Worm (Caenorhabditis elegans): ENCODE results near the gene F41E6.12.

F41E6.12 gene

DNA sequence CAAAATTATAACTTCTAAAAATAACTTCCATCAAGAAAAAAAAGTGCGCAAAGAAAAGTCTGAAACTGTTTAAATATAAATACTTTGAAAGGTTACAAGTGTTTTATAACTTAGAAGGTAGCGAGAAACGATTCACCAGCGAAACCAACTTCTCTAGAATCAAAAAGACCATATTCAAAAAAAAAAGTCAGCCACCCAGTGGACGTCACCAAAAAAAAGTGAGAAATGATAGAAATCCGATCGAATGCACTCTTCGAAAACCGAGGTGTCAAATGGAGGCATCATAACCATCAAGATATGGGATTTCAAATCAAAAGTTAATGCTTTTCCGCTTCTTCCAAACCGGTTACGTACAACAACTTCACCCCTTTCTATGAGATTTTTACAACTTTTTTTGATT, 42.5 kb downstream of the F41E6.12 start:
- no peak for TF ChIP-seq K09A11.1 (tag; optimal IDR thresholded peaks at IDR 0.05; ENCODE audit: insufficient read depth)

DNA sequence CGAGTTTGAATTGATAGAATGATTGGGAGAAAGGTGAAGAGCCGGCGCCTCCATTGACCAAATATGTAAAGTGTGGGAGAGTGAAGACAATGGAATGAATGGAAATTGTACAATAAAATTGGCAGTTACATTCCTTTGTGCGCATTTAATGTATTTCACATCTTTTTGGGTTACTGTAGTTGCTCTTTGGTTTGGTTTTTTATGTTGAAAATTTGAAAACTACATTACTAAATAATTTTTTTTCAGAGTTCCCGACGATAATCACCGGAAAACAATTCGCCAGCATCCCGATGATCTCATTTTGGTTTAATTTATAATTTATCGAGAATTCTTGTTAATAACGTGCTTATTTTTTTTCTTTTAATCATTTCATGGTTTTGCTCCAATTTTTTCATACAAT, 48.0 kb downstream of the F41E6.12 start, which contains the start of gene C10B5.1:
Gene C10B5.1 (plus strand): TSS at position 301 of the 400 bp plus-strand sequence.
- no peak for TF ChIP-seq syd-9 (tag; optimal IDR thresholded peaks at IDR 0.05)
- TF ChIP-seq unc-42 (tag; optimal IDR thresholded peaks at IDR 0.05), result no peak
- no peak for TF ChIP-seq lim-6 (tag; optimal IDR thresholded peaks at IDR 0.05)
- no peak for TF ChIP-seq che-1 (tag; optimal IDR thresholded peaks at IDR 0.05)
- TF ChIP-seq lin-11 (tag; optimal IDR thresholded peaks at IDR 0.05), result no peak
- no peak for TF ChIP-seq pax-1 (tag; optimal IDR thresholded peaks at IDR 0.05)
- no peak for TF ChIP-seq ceh-9 (tag; optimal IDR thresholded peaks at IDR 0.05)
- no peak for TF ChIP-seq unc-55 (GFP tag; optimal IDR thresholded peaks at IDR 0.05)
- TF ChIP-seq ceh-22 (tag; optimal IDR thresholded peaks at IDR 0.05), result no peak
- TF ChIP-seq ceh-2 (tag; optimal IDR thresholded peaks at IDR 0.05), result no peak
- no peak for TF ChIP-seq ceh-34 (tag; optimal IDR thresholded peaks at IDR 0.05)
